Fruit fly (Drosophila melanogaster): Measurements from ENCODE around the gene CG32568.

CG32568 gene

dm6 chrX:16780244-16780643 lies 39.5 kb downstream of the CG32568 start:
- TF ChIP-seq CG17801 (GFP tag; optimal IDR thresholded peaks at IDR 0.05; ENCODE audit: partially characterized antibody): peak; percentile 75

dm6 chrX:16781055-16781454 lies 40.3 kb downstream of the CG32568 start:
- TF ChIP-seq CG17801 (GFP tag; optimal IDR thresholded peaks at IDR 0.05; ENCODE audit: partially characterized antibody): no peak

- TF ChIP-seq CG17801 (GFP tag; optimal IDR thresholded peaks at IDR 0.05; ENCODE audit: partially characterized antibody): no peak
These were observed 41.6 kb downstream of the CG32568 start for dm6 chrX:16782175-16782916.

dm6 chrX:16783141-16783715 lies 42.5 kb downstream of the CG32568 start, which contains the start of gene if:
if (minus strand) TSS chrX:16783434.
- TF ChIP-seq CG17801 (GFP tag; optimal IDR thresholded peaks at IDR 0.05; ENCODE audit: partially characterized antibody): no peak

- TF ChIP-seq CG17801 (GFP tag; optimal IDR thresholded peaks at IDR 0.05; ENCODE audit: partially characterized antibody): no peak
These were observed 43.0 kb downstream of the CG32568 start, which contains the start of gene mRpL22 for dm6 chrX:16783743-16784142. mRpL22 (plus strand) TSS chrX:16783933.

dm6 chrX:16786860-16787415 lies 46.2 kb downstream of the CG32568 start, which contains the start of the genes CG9609 and Sap30:
CG9609 (minus strand) TSS chrX:16787008.
Sap30 (plus strand) TSS chrX:16787283.
- TF ChIP-seq CG17801 (GFP tag; optimal IDR thresholded peaks at IDR 0.05; ENCODE audit: partially characterized antibody): no peak

- TF ChIP-seq CG17801 (GFP tag; optimal IDR thresholded peaks at IDR 0.05; ENCODE audit: partially characterized antibody): no peak
These were observed 46.8 kb downstream of the CG32568 start for dm6 chrX:16787416-16787900.

dm6 chrX:16791058-16791457 lies 50.4 kb downstream of the CG32568 start, which contains the start of gene Rrp45:
Rrp45 (minus strand) TSS chrX:16791266.
- TF ChIP-seq CG17801 (GFP tag; optimal IDR thresholded peaks at IDR 0.05; ENCODE audit: partially characterized antibody): no peak

- TF ChIP-seq CG17801 (GFP tag; optimal IDR thresholded peaks at IDR 0.05; ENCODE audit: partially characterized antibody): peak; percentile 1
These were observed 51.5 kb downstream of the CG32568 start, which contains the start of gene CG4768 for dm6 chrX:16791920-16792829. CG4768 (plus strand) TSS chrX:16792119.

Measured in ovary, adult (tissue).